Worm (Caenorhabditis elegans): ENCODE data around the gene moma-1.

The moma-1 gene

ce11 chrIII:891014-891413, 38.8 kb upstream of the moma-1 start, which contains the start of gene T24C4.10:
T24C4.10 (minus strand) TSS chrIII:891243.
- TF ChIP-seq egl-27 (tag; optimal IDR thresholded peaks at IDR 0.05) (no peak), zfp-2 (tag; optimal IDR thresholded peaks at IDR 0.05) (no peak), zip-2 (tag; optimal IDR thresholded peaks at IDR 0.05) (no peak), Y105C5A.15 (GFP tag; IDR thresholded peaks at IDR 0.05) (no peak), dmd-6 (GFP tag; IDR thresholded peaks at IDR 0.05) (peak; percentile 45; the same call in 1 of the 2 replicates), sdz-12 (GFP tag; optimal IDR thresholded peaks at IDR 0.05) (no peak), nhr-28 (tag; optimal IDR thresholded peaks at IDR 0.05) (peak; percentile 45), lin-38 (GFP tag; IDR thresholded peaks at IDR 0.05) (no peak), zip-11 (GFP tag; IDR thresholded peaks at IDR 0.05) (no peak), php-3 (GFP tag; IDR thresholded peaks at IDR 0.05) (peak; percentile 61; the same call in 1 of the 2 replicates), zfp-3 (GFP tag; conservative IDR thresholded peaks at IDR 0.05) (no peak), vab-7 (GFP tag; IDR thresholded peaks at IDR 0.05) (no peak), set-16 (GFP tag; IDR thresholded peaks at IDR 0.05) (no peak), gei-8 (GFP tag; optimal IDR thresholded peaks at IDR 0.05) (no peak), F26F4.8 (GFP tag; conservative IDR thresholded peaks at IDR 0.05) (no peak), madf-5 (GFP tag; IDR thresholded peaks at IDR 0.05) (no peak), tag-97 (GFP tag; IDR thresholded peaks at IDR 0.05) (no peak), mdt-29 (GFP tag; IDR thresholded peaks at IDR 0.05) (no peak), daf-16 (GFP tag; optimal IDR thresholded peaks at IDR 0.05) (no peak), daf-16 (tag; optimal IDR thresholded peaks at IDR 0.05) (peak; percentile 45), D1046.2 (GFP tag; IDR thresholded peaks at IDR 0.05) (no peak), mep-1 (tag; optimal IDR thresholded peaks at IDR 0.05) (no peak), snpc-1.2 (GFP tag; IDR thresholded peaks at IDR 0.05) (no peak), T20F7.1 (GFP tag; optimal IDR thresholded peaks at IDR 0.05) (no peak), lin-29 (GFP tag; IDR thresholded peaks at IDR 0.05) (no peak), nhr-25 (tag; optimal IDR thresholded peaks at IDR 0.05; ENCODE audit: borderline replicate concordance, insufficient read depth) (no peak), dve-1 (tag; optimal IDR thresholded peaks at IDR 0.05; ENCODE audit: insufficient read depth) (peak; percentile 36), aha-1 (tag) (no peak), spr-1 (tag; optimal IDR thresholded peaks at IDR 0.05) (no peak), madf-9 (GFP tag; conservative IDR thresholded peaks at IDR 0.05) (no peak), T26A8.4 (GFP tag; IDR thresholded peaks at IDR 0.05) (no peak), pha-4 (GFP tag; IDR thresholded peaks at IDR 0.05) (no peak), pha-4 (tag; optimal IDR thresholded peaks at IDR 0.05) (no peak), hlh-11 (tag; optimal IDR thresholded peaks at IDR 0.05) (peak; percentile 35), pqm-1 (tag; optimal IDR thresholded peaks at IDR 0.05) (peak; percentile 87), F37D6.2 (tag; optimal IDR thresholded peaks at IDR 0.05) (no peak), lsy-2 (tag; optimal IDR thresholded peaks at IDR 0.05) (no peak), nhr-76 (tag; optimal IDR thresholded peaks at IDR 0.05) (no peak), mdl-1 (tag; optimal IDR thresholded peaks at IDR 0.05) (no peak), mes-2 (tag; optimal IDR thresholded peaks at IDR 0.05; ENCODE audit: poor library complexity, severe bottlenecking) (no peak), Y48G9A.11 (GFP tag; IDR thresholded peaks at IDR 0.05) (no peak), arid-1 (GFP tag; conservative IDR thresholded peaks at IDR 0.05) (no peak), ceh-28 (tag; optimal IDR thresholded peaks at IDR 0.05) (no peak), F44E2.7 (GFP tag; IDR thresholded peaks at IDR 0.05) (no peak), nhr-77 (tag; optimal IDR thresholded peaks at IDR 0.05) (peak; percentile 36), lin-13 (GFP tag; optimal IDR thresholded peaks at IDR 0.05) (no peak)

Measured in whole organism, L4 larva.